Fruit fly (Drosophila melanogaster) whole organism, adult: ENCODE results near the gene CG12320.

ENCODE experiments used
- CG11617 ChIP-seq: fragments of 200-800 bp; sonication (Bioruptor generic); optimal IDR thresholded peaks from 2 replicates; lab custom pipeline; 2017; ENCODE audit warnings: mild to moderate bottlenecking, missing biosample characterization, missing genetic modification reagents, missing genetic modification characterization
- CG1620 ChIP-seq: fragments of 200-800 bp; sonication (Bioruptor generic); optimal IDR thresholded peaks from 2 replicates; lab custom pipeline; 2016; ENCODE audit warnings: missing biosample characterization, missing genetic modification characterization
- CG33017 ChIP-seq: fragments of 200-800 bp; sonication (Bioruptor generic); optimal IDR thresholded peaks from 2 replicates; lab custom pipeline; 2018; ENCODE audit warnings: missing biosample characterization, mild to moderate bottlenecking, missing genetic modification characterization, moderate library complexity
- CG5204 ChIP-seq: fragments of 200-800 bp; sonication (Bioruptor generic); optimal IDR thresholded peaks from 2 replicates; lab custom pipeline; 2016; ENCODE audit warnings: missing biosample characterization, missing genetic modification characterization
- Clk ChIP-seq: fragments of 200-800 bp; sonication (Bioruptor generic); optimal IDR thresholded peaks from 2 replicates; lab custom pipeline; 2017; ENCODE audit warnings: missing biosample characterization, missing genetic modification characterization
- Crg-1 ChIP-seq: fragments of 200-800 bp; sonication (Bioruptor generic); optimal IDR thresholded peaks from 2 replicates; lab custom pipeline; 2016; ENCODE audit warnings: missing biosample characterization, missing genetic modification characterization
- bab1 ChIP-seq: fragments of 200-800 bp; sonication (Bioruptor generic); optimal IDR thresholded peaks from 3 replicates; lab custom pipeline; 2019; ENCODE audit warnings: missing biosample characterization, mild to moderate bottlenecking, missing genetic modification characterization, moderate library complexity
- kay ChIP-seq: fragments of 200-800 bp; sonication (Bioruptor generic); peaks from one replicate; lab custom pipeline; 2016; ENCODE audit warnings: missing biosample characterization, missing genetic modification characterization, borderline replicate concordance
- ovo ChIP-seq: fragments of 200-800 bp; sonication (Bioruptor generic); optimal IDR thresholded peaks from 2 replicates; lab custom pipeline; 2016; ENCODE audit warnings: missing biosample characterization, missing genetic modification characterization
- pad ChIP-seq: fragments of 200-800 bp; sonication (Bioruptor generic); optimal IDR thresholded peaks from 3 replicates; lab custom pipeline; 2017; ENCODE audit warnings: missing biosample characterization, missing genetic modification characterization, mild to moderate bottlenecking, moderate library complexity, missing genetic modification reagents

DNA sequence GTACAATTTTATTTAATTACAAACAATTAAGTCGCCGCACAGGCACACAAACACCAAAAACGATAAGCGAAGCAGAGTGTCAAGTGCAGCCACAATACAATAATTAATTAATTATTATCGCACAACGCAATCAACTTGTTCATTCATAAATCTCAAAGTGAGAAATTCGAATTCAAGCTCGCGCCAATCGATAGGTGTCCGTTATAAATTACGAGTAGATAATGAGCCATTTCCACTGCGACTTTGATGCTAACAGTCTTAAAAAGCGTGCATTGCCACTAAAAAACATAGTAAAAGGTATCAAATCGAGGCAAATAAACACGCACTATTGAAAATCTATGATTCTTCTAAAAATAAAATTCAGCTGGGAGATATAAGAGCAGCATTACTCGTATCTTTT, 22.3 kb downstream of the CG12320 start:
- TF ChIP-seq ovo (GFP tag; lab: Kevin White, UChicago) (no peak), pad (GFP tag; lab: Kevin White, UChicago) (no peak), CG11617 (GFP tag; lab: Kevin White, UChicago) (no peak), CG33017 (tag; lab: Kevin White, UChicago) (no peak), CG1620 (no peak), CG5204 (GFP tag; lab: Kevin White, UChicago) (no peak), Crg-1 (GFP tag; lab: Kevin White, UChicago) (no peak), Clk (GFP tag; lab: Kevin White, UChicago) (no peak), bab1 (no peak), kay (GFP tag; lab: Kevin White, UChicago) (no peak)
